Fruit fly (Drosophila melanogaster): ENCODE results near the gene CG11663.

dm6 chrX:899407-900050, 5.2 kb downstream of the CG11663 start:
- no peak for TF ChIP-seq psq (optimal IDR thresholded peaks at IDR 0.05)
- TF ChIP-seq usp (GFP tag; optimal IDR thresholded peaks at IDR 0.05): no peak
- no peak for TF ChIP-seq CG8478 (optimal IDR thresholded peaks at IDR 0.05)
- no peak for TF ChIP-seq pan (optimal IDR thresholded peaks at IDR 0.05)
- TF ChIP-seq Dll (optimal IDR thresholded peaks at IDR 0.05): no peak

All from whole organism.